Worm (Caenorhabditis elegans) whole organism, L1 larva: ENCODE results near the gene gst-13.

ENCODE experiments used
- C16A3.4 ChIP-seq: fragments of 150-350 bp; optimal IDR thresholded peaks from 2 replicates; lab custom pipeline; 2014; ENCODE audit warnings: missing biosample characterization, missing genetic modification characterization
- F16B12.6 ChIP-seq: fragments of 150-350 bp; optimal IDR thresholded peaks from 2 replicates; lab custom pipeline; 2014; ENCODE audit warnings: missing biosample characterization, missing genetic modification characterization
- Y116A8C.19 ChIP-seq: sonication (generic microtip); optimal IDR thresholded peaks from 2 replicates; lab custom pipeline; 2016; ENCODE audit warnings: missing compliant biosample characterization, missing genetic modification characterization, borderline replicate concordance
- ama-1 ChIP-seq: fragments of 150-350 bp; optimal IDR thresholded peaks from 2 replicates; lab custom pipeline; 2014
- blmp-1 ChIP-seq: fragments of 150-350 bp; optimal IDR thresholded peaks from 2 replicates; lab custom pipeline; 2014; ENCODE audit warnings: missing biosample characterization, missing genetic modification characterization
- ceh-63 ChIP-seq: fragments of 200-800 bp; sonication (Bioruptor generic); optimal IDR thresholded peaks from 2 replicates; lab custom pipeline; 2018; ENCODE audit warnings: mild to moderate bottlenecking, missing genetic modification characterization, missing compliant biosample characterization
- ceh-8 ChIP-seq: fragments of 200-800 bp; sonication (Bioruptor generic); optimal IDR thresholded peaks from 2 replicates; lab custom pipeline; 2018; ENCODE audit warnings: mild to moderate bottlenecking, missing genetic modification characterization, moderate library complexity, missing compliant biosample characterization
- ceh-82 ChIP-seq, 3 experiments: fragments of 150-350 bp in 1 of 3; sonication (generic microtip) in 2 of 3; optimal IDR thresholded peaks; 2 replicates each; lab custom pipeline; 2014 to 2017; ENCODE audit warnings: missing biosample characterization in 3 of 3, missing genetic modification characterization in 3 of 3
- ces-1 ChIP-seq: fragments of 150-350 bp; optimal IDR thresholded peaks from 2 replicates; lab custom pipeline; 2014; ENCODE audit warnings: missing biosample characterization, missing genetic modification reagents, missing genetic modification characterization
- dsc-1 ChIP-seq: sonication (generic microtip); optimal IDR thresholded peaks from 2 replicates; lab custom pipeline; 2016; ENCODE audit warnings: mild to moderate bottlenecking, missing genetic modification characterization, missing compliant biosample characterization
- efl-1 ChIP-seq, 4 experiments: fragments of 150-350 bp; optimal IDR thresholded peaks in 3 of 4; peaks in 1 of 4; 1 replicate in 1 of 4; 2 replicates in 3 of 4; lab custom pipeline; 2014; ENCODE audit warnings: missing biosample characterization in 2 of 4, missing genetic modification characterization in 2 of 4, missing genetic modification reagents in 2 of 4
- efl-3 ChIP-seq: fragments of 200-800 bp; sonication (Bioruptor generic); optimal IDR thresholded peaks from 2 replicates; lab custom pipeline; 2018; ENCODE audit warnings: mild to moderate bottlenecking, missing genetic modification characterization, missing compliant biosample characterization
- ets-5 ChIP-seq: fragments of 200-800 bp; sonication (Bioruptor generic); IDR thresholded peaks from 2 replicates; pipeline ENCODE4 v1.3.6; 2022; ENCODE audit warnings: missing genetic modification characterization, missing compliant biosample characterization
- fkh-10 ChIP-seq: sonication (generic microtip); optimal IDR thresholded peaks from 2 replicates; lab custom pipeline; 2017; ENCODE audit warnings: missing biosample characterization, missing genetic modification reagents, missing genetic modification characterization
- fkh-4 ChIP-seq: sonication (generic microtip); optimal IDR thresholded peaks from 2 replicates; lab custom pipeline; 2016; ENCODE audit warnings: missing compliant biosample characterization, missing genetic modification characterization, borderline replicate concordance
- fkh-8 ChIP-seq: sonication (generic microtip); optimal IDR thresholded peaks from 2 replicates; lab custom pipeline; 2016; ENCODE audit warnings: mild to moderate bottlenecking, missing genetic modification characterization, missing compliant biosample characterization
- fos-1 ChIP-seq: fragments of 150-350 bp; optimal IDR thresholded peaks from 2 replicates; lab custom pipeline; 2014; ENCODE audit warnings: missing biosample characterization, missing genetic modification characterization
- grh-1 ChIP-seq: fragments of 200-800 bp; sonication (Bioruptor generic); IDR thresholded peaks from 2 replicates; pipeline ENCODE4 v1.3.6; 2022; ENCODE audit warnings: missing genetic modification reagents, missing genetic modification characterization, missing compliant biosample characterization
- hlh-4 ChIP-seq: sonication (generic microtip); optimal IDR thresholded peaks from 2 replicates; lab custom pipeline; 2016; ENCODE audit warnings: mild to moderate bottlenecking, missing genetic modification characterization, missing compliant biosample characterization
- jun-1 ChIP-seq: fragments of 150-350 bp; optimal IDR thresholded peaks from 2 replicates; lab custom pipeline; 2014; ENCODE audit warnings: missing biosample characterization, missing genetic modification reagents, missing genetic modification characterization
- lin-13 ChIP-seq: fragments of 150-350 bp; optimal IDR thresholded peaks from 2 replicates; lab custom pipeline; 2014; ENCODE audit warnings: missing biosample characterization, missing genetic modification reagents, missing genetic modification characterization
- lin-15B ChIP-seq: fragments of 150-350 bp; sonication (generic microtip); optimal IDR thresholded peaks from 3 replicates; lab custom pipeline; 2014; ENCODE audit warnings: missing biosample characterization, missing genetic modification characterization
- lin-35 ChIP-seq, 2 experiments: fragments of 150-350 bp; optimal IDR thresholded peaks; 2 replicates each; lab custom pipeline; 2014; ENCODE audit warnings: missing biosample characterization in 2 of 2, missing genetic modification characterization in 2 of 2, missing genetic modification reagents in 2 of 2
- lsy-2 ChIP-seq, 2 experiments: fragments of 150-350 bp; optimal IDR thresholded peaks; 2 replicates each; lab custom pipeline; 2014; ENCODE audit warnings: missing biosample characterization in 2 of 2, missing genetic modification characterization in 2 of 2
- mab-9 ChIP-seq: fragments of 200-800 bp; sonication (Bioruptor generic); IDR thresholded peaks from 2 replicates; pipeline ENCODE4 v1.3.6; 2022; ENCODE audit warnings: missing genetic modification reagents, missing genetic modification characterization, missing compliant biosample characterization
- mdl-1 ChIP-seq, 2 experiments: fragments of 150-350 bp; optimal IDR thresholded peaks; 2 replicates each; lab custom pipeline; 2014 to 2017; ENCODE audit warnings: missing biosample characterization in 2 of 2, missing genetic modification characterization in 2 of 2, inconsistent platforms in 1 of 2
- mep-1 ChIP-seq: fragments of 150-350 bp; optimal IDR thresholded peaks from 2 replicates; lab custom pipeline; 2014; ENCODE audit warnings: missing biosample characterization, missing genetic modification characterization
- nhr-12 ChIP-seq: sonication (generic microtip); optimal IDR thresholded peaks from 2 replicates; lab custom pipeline; 2017; ENCODE audit warnings: missing biosample characterization, missing genetic modification characterization
- nhr-19 ChIP-seq: fragments of 200-800 bp; sonication (Bioruptor generic); conservative IDR thresholded peaks from 2 replicates; pipeline ENCODE4 v1.3.6; 2022; ENCODE audit warnings: missing genetic modification characterization, missing compliant biosample characterization
- nhr-20 ChIP-seq: sonication (generic microtip); optimal IDR thresholded peaks from 2 replicates; lab custom pipeline; 2016; ENCODE audit warnings: mild to moderate bottlenecking, missing genetic modification characterization, missing compliant biosample characterization
- nhr-28 ChIP-seq: fragments of 150-350 bp; optimal IDR thresholded peaks from 2 replicates; lab custom pipeline; 2014; ENCODE audit warnings: missing biosample characterization, missing genetic modification characterization
- nhr-47 ChIP-seq: sonication (generic microtip); optimal IDR thresholded peaks from 2 replicates; lab custom pipeline; 2016; ENCODE audit warnings: mild to moderate bottlenecking, missing genetic modification characterization, moderate library complexity, missing compliant biosample characterization
- nhr-76 ChIP-seq: sonication (generic microtip); optimal IDR thresholded peaks from 2 replicates; lab custom pipeline; 2017; ENCODE audit warnings: missing biosample characterization, missing genetic modification characterization
- nhr-85 ChIP-seq: sonication (generic microtip); peaks from one replicate; lab custom pipeline; 2016; ENCODE audit warnings: missing genetic modification characterization, inconsistent platforms, missing compliant biosample characterization
- nhr-90 ChIP-seq: sonication (generic microtip); optimal IDR thresholded peaks from 2 replicates; lab custom pipeline; 2016; ENCODE audit warnings: mild to moderate bottlenecking, missing genetic modification characterization, missing compliant biosample characterization; ENCODE audit not compliant: poor library complexity
- pag-3 ChIP-seq: sonication (generic microtip); optimal IDR thresholded peaks from 2 replicates; lab custom pipeline; 2017; ENCODE audit warnings: missing genetic modification characterization, mild to moderate bottlenecking, missing compliant biosample characterization, antibody characterized with exemption, borderline replicate concordance; ENCODE audit not compliant: insufficient read depth
- pax-3 ChIP-seq: fragments of 200-800 bp; sonication (Bioruptor generic); optimal IDR thresholded peaks from 2 replicates; lab custom pipeline; 2018; ENCODE audit warnings: mild to moderate bottlenecking, missing genetic modification characterization, moderate library complexity, missing compliant biosample characterization
- pqm-1 ChIP-seq: sonication (generic microtip); optimal IDR thresholded peaks from 3 replicates; lab custom pipeline; 2017; ENCODE audit warnings: missing biosample characterization, missing genetic modification characterization
- rnt-1 ChIP-seq: sonication (generic microtip); optimal IDR thresholded peaks from 2 replicates; lab custom pipeline; 2016; ENCODE audit warnings: mild to moderate bottlenecking, missing genetic modification characterization, moderate library complexity, missing compliant biosample characterization
- skn-1 ChIP-seq: fragments of 150-350 bp; optimal IDR thresholded peaks from 2 replicates; lab custom pipeline; 2014; ENCODE audit warnings: missing biosample characterization, missing genetic modification characterization
- snpc-4 ChIP-seq: fragments of 150-350 bp; optimal IDR thresholded peaks from 2 replicates; lab custom pipeline; 2014; ENCODE audit warnings: missing biosample characterization, missing genetic modification characterization
- sox-4 ChIP-seq: sonication (generic microtip); optimal IDR thresholded peaks from 2 replicates; lab custom pipeline; 2016; ENCODE audit warnings: missing genetic modification characterization, missing compliant biosample characterization
- sptf-1 ChIP-seq: fragments of 150-350 bp; optimal IDR thresholded peaks from 2 replicates; lab custom pipeline; 2014; ENCODE audit warnings: missing biosample characterization, missing genetic modification characterization
- swsn-7 ChIP-seq: sonication (generic microtip); optimal IDR thresholded peaks from 2 replicates; lab custom pipeline; 2016; ENCODE audit warnings: missing genetic modification characterization, missing compliant biosample characterization
- unc-130 ChIP-seq: fragments of 150-350 bp; optimal IDR thresholded peaks from 2 replicates; lab custom pipeline; 2017; ENCODE audit warnings: missing biosample characterization, missing genetic modification characterization, inconsistent platforms
- unc-30 ChIP-seq: sonication (generic microtip); optimal IDR thresholded peaks from 2 replicates; lab custom pipeline; 2017; ENCODE audit warnings: missing biosample characterization, missing genetic modification characterization
- unc-86 ChIP-seq: sonication (generic microtip); optimal IDR thresholded peaks from 2 replicates; lab custom pipeline; 2016; ENCODE audit warnings: missing genetic modification characterization, missing compliant biosample characterization
- xbp-1 ChIP-seq: sonication (generic microtip); optimal IDR thresholded peaks from 2 replicates; lab custom pipeline; 2016; ENCODE audit warnings: missing genetic modification characterization, missing compliant biosample characterization
- zag-1 ChIP-seq: fragments of 150-350 bp; optimal IDR thresholded peaks from 2 replicates; lab custom pipeline; 2014; ENCODE audit warnings: missing biosample characterization, missing genetic modification characterization
- zip-4 ChIP-seq: fragments of 200-800 bp; sonication (Bioruptor generic); optimal IDR thresholded peaks from 2 replicates; lab custom pipeline; 2018; ENCODE audit warnings: mild to moderate bottlenecking, missing genetic modification characterization, moderate library complexity, missing compliant biosample characterization

gst-13 gene

ce11 chrII:9271285-9271684 lies 40.0 kb downstream of the gst-13 start:
- peak; percentile 15 for TF ChIP-seq nhr-85 (tag; lab: Kevin White, UChicago)
- TF ChIP-seq pqm-1 = no peak
- TF ChIP-seq lsy-2 (tag; optimal IDR thresholded peaks at IDR 0.05; lab: Kevin White, UChicago) = no peak
- no peak for TF ChIP-seq ces-1

- TF ChIP-seq nhr-20 (no peak), blmp-1 (tag; lab: Kevin White, UChicago) (no peak), unc-30 (no peak), ceh-82 (tag; optimal IDR thresholded peaks at IDR 0.05; lab: Kevin White, UChicago) (no peak), lin-15B (tag; lab: Kevin White, UChicago) (no peak), hlh-4 (tag; lab: Kevin White, UChicago) (no peak), xbp-1 (tag; lab: Kevin White, UChicago) (no peak), sptf-1 (tag; lab: Kevin White, UChicago) (no peak), unc-86 (tag; lab: Kevin White, UChicago) (no peak), zag-1 (no peak), lsy-2 (tag; optimal IDR thresholded peaks at IDR 0.05; lab: Kevin White, UChicago) (no peak), dsc-1 (tag; lab: Kevin White, UChicago) (no peak), sox-4 (tag; lab: Kevin White, UChicago) (no peak), nhr-47 (no peak), snpc-4 (no peak), C16A3.4 (tag; lab: Kevin White, UChicago) (no peak), Y116A8C.19 (no peak)
Observed at ce11 chrII:9272942-9273341, 41.7 kb downstream of the gst-13 start, which contains the start of gene C01G6.4. C01G6.4 (minus strand) TSS chrII:9273042.

ce11 chrII:9273984-9274383 lies 42.7 kb downstream of the gst-13 start:
- TF ChIP-seq zip-4 (GFP tag; lab: Kevin White, UChicago) = no peak
- TF ChIP-seq ama-1 (lab: Kevin White, UChicago) = peak; percentile 6
- TF ChIP-seq ets-5 = no peak
- peak; percentile 89 for TF ChIP-seq nhr-47
- TF ChIP-seq jun-1 (tag; lab: Kevin White, UChicago) = peak; percentile 78
- no peak for TF ChIP-seq ceh-8 (GFP tag; lab: Kevin White, UChicago)
- no peak for TF ChIP-seq zag-1
- TF ChIP-seq pax-3 = peak; percentile 60
- TF ChIP-seq fkh-8 (tag; lab: Kevin White, UChicago) = peak; percentile 89
- peak; percentile 92 for TF ChIP-seq rnt-1 (tag; lab: Kevin White, UChicago)
- TF ChIP-seq nhr-76 = no peak
- TF ChIP-seq skn-1 (tag; lab: Kevin White, UChicago) = peak; percentile 67
- TF ChIP-seq swsn-7 (tag; lab: Kevin White, UChicago) = peak; percentile 86
- peak; percentile 70 for TF ChIP-seq lin-13 (GFP tag; lab: Kevin White, UChicago)
- peak; percentile 5 to 90 (median 86) for TF ChIP-seq ceh-82 (tag; optimal IDR thresholded peaks at IDR 0.05; lab: Kevin White, UChicago)
- TF ChIP-seq fkh-4 (tag; lab: Kevin White, UChicago) = peak; percentile 45
- peak; percentile 86 for TF ChIP-seq nhr-19
- TF ChIP-seq nhr-12 (tag; lab: Kevin White, UChicago) = no peak
- TF ChIP-seq pag-3 (tag; lab: Kevin White, UChicago) = no peak
- TF ChIP-seq efl-3 (GFP tag; lab: Kevin White, UChicago) = no peak
- peak; percentile 86 for TF ChIP-seq mep-1
- no peak for TF ChIP-seq unc-30
- TF ChIP-seq fos-1 (tag; lab: Kevin White, UChicago) = peak; percentile 86
- no peak for TF ChIP-seq nhr-28 (tag; lab: Kevin White, UChicago)
- peak; percentile 77 for TF ChIP-seq nhr-90 (tag; lab: Kevin White, UChicago)
- TF ChIP-seq F16B12.6 (tag; lab: Kevin White, UChicago) = peak; percentile 51
- TF ChIP-seq efl-1 (optimal IDR thresholded peaks at IDR 0.05; lab: Kevin White, UChicago) = peak; percentile 83 to 91
- peak; percentile 63 to 96 for TF ChIP-seq efl-1 (GFP tag; optimal IDR thresholded peaks at IDR 0.05 in 1 of 2; lab: Kevin White, UChicago)
- peak; percentile 15 for TF ChIP-seq sox-4 (tag; lab: Kevin White, UChicago)
- TF ChIP-seq fkh-10 (GFP tag; lab: Kevin White, UChicago) = peak; percentile 2
- peak; percentile 56; the same call in 1 of the 2 replicates for TF ChIP-seq mab-9 (GFP tag; lab: Robert Waterston, UW)
- TF ChIP-seq grh-1 = peak; percentile 80
- TF ChIP-seq mdl-1 (tag; optimal IDR thresholded peaks at IDR 0.05; lab: Kevin White, UChicago) = peak; percentile 14 to 92
- TF ChIP-seq lin-35 (GFP tag; optimal IDR thresholded peaks at IDR 0.05; lab: Kevin White, UChicago) = peak; percentile 68 to 84
- peak; percentile 71 for TF ChIP-seq blmp-1 (tag; lab: Kevin White, UChicago)
- TF ChIP-seq unc-130 (tag; lab: Kevin White, UChicago) = no peak
- no peak for TF ChIP-seq ceh-63 (GFP tag; lab: Kevin White, UChicago)
